Worm (Caenorhabditis elegans) whole organism, L3 larva: Measurements from ENCODE around the gene ZC204.17.

ENCODE experiments used
- aly-2 ChIP-seq: fragments of 150-350 bp; optimal IDR thresholded peaks from 2 replicates; lab custom pipeline; 2014; ENCODE audit warnings: missing biosample characterization, missing genetic modification characterization
- ama-1 ChIP-seq: fragments of 150-350 bp; optimal IDR thresholded peaks from 2 replicates; lab custom pipeline; 2018
- fkh-10 ChIP-seq: sonication (generic microtip); optimal IDR thresholded peaks from 2 replicates; lab custom pipeline; 2017; ENCODE audit warnings: missing biosample characterization, missing genetic modification reagents, missing genetic modification characterization
- mdl-1 ChIP-seq: fragments of 150-350 bp; optimal IDR thresholded peaks from 2 replicates; lab custom pipeline; 2014; ENCODE audit warnings: missing biosample characterization, missing genetic modification characterization
- nhr-25 ChIP-seq: sonication (generic microtip); optimal IDR thresholded peaks from 2 replicates; lab custom pipeline; 2017; ENCODE audit warnings: missing biosample characterization, missing genetic modification characterization
- nhr-28 ChIP-seq: fragments of 150-350 bp; optimal IDR thresholded peaks from 2 replicates; lab custom pipeline; 2014; ENCODE audit warnings: missing biosample characterization, missing genetic modification characterization
- nhr-67 ChIP-seq: fragments of 150-350 bp; optimal IDR thresholded peaks from 2 replicates; lab custom pipeline; 2014; ENCODE audit warnings: missing biosample characterization, missing genetic modification characterization
- pqm-1 ChIP-seq: fragments of 150-350 bp; optimal IDR thresholded peaks from 2 replicates; lab custom pipeline; 2017; ENCODE audit warnings: missing biosample characterization, missing genetic modification characterization, inconsistent platforms
- sea-2 ChIP-seq: fragments of 150-350 bp; sonication (generic microtip); optimal IDR thresholded peaks from 4 replicates; lab custom pipeline; 2014; ENCODE audit warnings: missing biosample characterization, missing genetic modification reagents, missing genetic modification characterization
- skn-1 ChIP-seq: fragments of 150-350 bp; optimal IDR thresholded peaks from 2 replicates; lab custom pipeline; 2014; ENCODE audit warnings: missing biosample characterization, missing genetic modification characterization
- snpc-4 ChIP-seq: fragments of 150-350 bp; optimal IDR thresholded peaks from 2 replicates; lab custom pipeline; 2014; ENCODE audit warnings: missing biosample characterization, missing genetic modification characterization
- unc-62 ChIP-seq: fragments of 150-350 bp; sonication (generic microtip); optimal IDR thresholded peaks from 4 replicates; lab custom pipeline; 2014; ENCODE audit warnings: missing biosample characterization, missing genetic modification reagents, missing genetic modification characterization
- ztf-11 ChIP-seq: fragments of 150-350 bp; optimal IDR thresholded peaks from 2 replicates; lab custom pipeline; 2014; ENCODE audit warnings: missing biosample characterization, missing genetic modification characterization
- ztf-4 ChIP-seq: fragments of 150-350 bp; optimal IDR thresholded peaks from 2 replicates; lab custom pipeline; 2014; ENCODE audit warnings: missing biosample characterization, missing genetic modification characterization

ce11 chrII:1603049-1603448 is 43.0 kb downstream of the ZC204.17 start:
- no peak for TF ChIP-seq pqm-1 (tag; lab: Kevin White, UChicago)
- no peak for TF ChIP-seq mdl-1 (tag; lab: Kevin White, UChicago)
- no peak for TF ChIP-seq nhr-25 (tag; lab: Kevin White, UChicago)
- no peak for TF ChIP-seq ama-1 (lab: Kevin White, UChicago)
- TF ChIP-seq nhr-67 (tag; lab: Kevin White, UChicago) = no peak
- no peak for TF ChIP-seq snpc-4
- no peak for TF ChIP-seq aly-2 (tag; lab: Kevin White, UChicago)
- no peak for TF ChIP-seq ztf-4 (tag; lab: Kevin White, UChicago)
- no peak for TF ChIP-seq ztf-11 (tag; lab: Kevin White, UChicago)
- TF ChIP-seq fkh-10 (GFP tag; lab: Kevin White, UChicago) = no peak
- no peak for TF ChIP-seq skn-1 (tag; lab: Kevin White, UChicago)
- TF ChIP-seq sea-2 (GFP tag; lab: Kevin White, UChicago) = no peak
- no peak for TF ChIP-seq nhr-28 (tag; lab: Kevin White, UChicago)
- TF ChIP-seq unc-62 (GFP tag; lab: Kevin White, UChicago) = no peak
